Worm (Caenorhabditis elegans): Measurements from ENCODE around the gene idpp-9.

Gene idpp-9

DNA sequence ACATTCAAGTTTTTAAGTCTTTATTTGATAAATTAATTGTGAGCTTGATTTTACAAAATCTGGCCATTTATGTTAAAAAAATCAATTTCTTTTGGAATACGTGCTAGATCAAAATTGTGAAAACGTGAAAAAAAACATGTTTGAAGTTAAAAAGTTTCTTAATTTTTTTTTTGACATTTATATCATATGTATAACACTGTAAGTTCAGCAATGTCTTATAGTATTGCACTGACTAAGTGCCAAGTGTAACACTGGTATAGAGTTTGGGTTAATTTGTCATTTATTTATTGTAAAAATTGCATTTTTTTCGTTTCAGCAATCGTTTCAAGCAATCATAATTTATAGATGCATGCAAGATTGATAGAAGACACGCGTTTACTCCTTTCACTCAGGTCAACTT is 22.2 kb upstream of the idpp-9 start:
- TF ChIP-seq unc-120 (tag; optimal IDR thresholded peaks at IDR 0.05; ENCODE audit: poor library complexity, severe bottlenecking) (no peak), ces-1 (GFP tag; optimal IDR thresholded peaks at IDR 0.05) (no peak), ceh-39 (tag; optimal IDR thresholded peaks at IDR 0.05) (no peak), cnd-1 (tag; optimal IDR thresholded peaks at IDR 0.05) (no peak), unc-39 (tag; optimal IDR thresholded peaks at IDR 0.05) (no peak), blmp-1 (tag; optimal IDR thresholded peaks at IDR 0.05) (no peak), unc-62 (GFP tag; optimal IDR thresholded peaks at IDR 0.05) (no peak), mab-5 (tag; optimal IDR thresholded peaks at IDR 0.05) (no peak), ztf-11 (tag; optimal IDR thresholded peaks at IDR 0.05) (no peak), flh-1 (GFP tag; optimal IDR thresholded peaks at IDR 0.05) (no peak), sptf-1 (tag; optimal IDR thresholded peaks at IDR 0.05) (no peak), snpc-4 (tag; optimal IDR thresholded peaks at IDR 0.05) (no peak), bed-3 (GFP tag; optimal IDR thresholded peaks at IDR 0.05) (no peak), ceh-83 (GFP tag; optimal IDR thresholded peaks at IDR 0.05) (no peak), mls-2 (tag; optimal IDR thresholded peaks at IDR 0.05) (no peak), pha-4 (tag; optimal IDR thresholded peaks at IDR 0.05) (no peak)

DNA sequence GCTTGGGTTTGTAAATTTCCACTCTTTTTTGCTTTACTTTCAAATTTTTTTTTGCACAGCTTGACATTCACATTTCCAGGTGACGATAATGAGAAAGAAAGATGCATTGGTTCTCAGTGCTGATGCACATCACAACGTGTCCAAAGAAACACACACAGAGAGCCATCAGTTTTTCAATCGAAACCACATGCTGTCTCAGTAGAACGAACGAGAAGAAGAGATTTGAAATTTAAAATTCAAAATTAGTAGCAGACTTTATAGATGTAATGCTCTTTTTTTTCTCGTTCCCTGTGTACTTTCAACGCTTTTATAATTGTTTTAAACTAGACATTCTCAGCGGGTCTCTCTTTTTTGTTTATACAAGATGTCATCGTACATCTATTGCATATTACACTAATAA is 21.8 kb upstream of the idpp-9 start:
- no peak for TF ChIP-seq nhr-237 (tag; optimal IDR thresholded peaks at IDR 0.05)
- TF ChIP-seq cnd-1 (tag; optimal IDR thresholded peaks at IDR 0.05), result no peak
- TF ChIP-seq blmp-1 (tag; optimal IDR thresholded peaks at IDR 0.05), result no peak
- TF ChIP-seq lin-32 (GFP tag; optimal IDR thresholded peaks at IDR 0.05), result no peak
- TF ChIP-seq elt-3 (tag; optimal IDR thresholded peaks at IDR 0.05), result no peak
- no peak for TF ChIP-seq ceh-43 (GFP tag; optimal IDR thresholded peaks at IDR 0.05)
- no peak for TF ChIP-seq unc-120 (tag; optimal IDR thresholded peaks at IDR 0.05; ENCODE audit: poor library complexity, severe bottlenecking)
- TF ChIP-seq M03D4.4 (tag; optimal IDR thresholded peaks at IDR 0.05), result no peak

DNA sequence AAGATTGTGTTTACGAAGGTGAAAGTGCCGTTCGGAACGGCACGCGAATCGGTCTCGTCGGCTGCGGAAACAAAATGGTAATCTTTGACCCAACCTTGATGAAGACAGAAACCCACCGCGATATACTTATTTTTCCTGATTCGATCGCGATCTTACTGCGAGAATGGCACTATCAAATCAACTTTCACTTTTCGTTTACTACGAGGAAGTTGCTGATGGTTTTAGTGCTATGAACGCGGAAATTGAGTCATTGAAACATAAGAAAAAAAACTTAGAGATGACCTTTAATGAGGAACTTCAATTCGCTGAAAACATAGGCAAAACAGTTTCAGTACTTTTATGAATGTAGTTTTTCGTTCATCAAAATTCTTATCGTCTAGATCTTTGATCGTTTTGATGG is 17.0 kb upstream of the idpp-9 start:
- TF ChIP-seq mab-5 (tag; optimal IDR thresholded peaks at IDR 0.05) (no peak), nhr-76 (tag; optimal IDR thresholded peaks at IDR 0.05) (no peak), mls-2 (tag; optimal IDR thresholded peaks at IDR 0.05) (no peak), nhr-2 (tag; optimal IDR thresholded peaks at IDR 0.05) (no peak)

DNA sequence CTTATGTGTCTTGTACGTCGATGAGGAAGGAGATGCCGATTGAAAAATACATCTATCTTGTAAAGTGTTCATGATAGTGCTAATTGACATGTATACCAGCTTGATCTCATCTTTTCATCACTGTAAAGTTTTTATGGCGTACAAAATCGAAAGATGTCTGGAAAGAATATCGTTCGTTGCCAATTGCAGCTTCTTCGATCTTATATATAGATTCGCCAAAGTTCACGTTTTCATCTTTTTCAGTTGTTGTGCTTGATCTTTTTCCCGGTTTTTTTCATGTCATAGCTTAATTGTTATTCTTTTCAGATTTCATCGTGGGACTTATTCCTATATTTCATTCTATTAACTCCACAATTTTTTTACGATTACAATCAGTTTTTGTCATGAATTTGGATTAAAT is 15.7 kb upstream of the idpp-9 start, which contains the start of gene adt-3:
adt-3 (plus strand) TSS at position 301 of the 400 bp plus-strand sequence.
- TF ChIP-seq lsy-2 (tag; optimal IDR thresholded peaks at IDR 0.05) (no peak), ztf-11 (tag; optimal IDR thresholded peaks at IDR 0.05) (no peak), ceh-83 (GFP tag; optimal IDR thresholded peaks at IDR 0.05) (no peak), nhr-76 (tag; optimal IDR thresholded peaks at IDR 0.05) (no peak), mep-1 (tag; optimal IDR thresholded peaks at IDR 0.05) (no peak), sptf-1 (tag; optimal IDR thresholded peaks at IDR 0.05) (no peak), elt-3 (tag; optimal IDR thresholded peaks at IDR 0.05) (no peak), unc-120 (tag; optimal IDR thresholded peaks at IDR 0.05; ENCODE audit: poor library complexity, severe bottlenecking) (no peak), cnd-1 (tag; optimal IDR thresholded peaks at IDR 0.05) (no peak), tbx-8 (GFP tag; optimal IDR thresholded peaks at IDR 0.05) (no peak), lin-32 (GFP tag; optimal IDR thresholded peaks at IDR 0.05) (no peak), ham-2 (GFP tag; optimal IDR thresholded peaks at IDR 0.05) (no peak), bed-3 (GFP tag; optimal IDR thresholded peaks at IDR 0.05) (no peak)

DNA sequence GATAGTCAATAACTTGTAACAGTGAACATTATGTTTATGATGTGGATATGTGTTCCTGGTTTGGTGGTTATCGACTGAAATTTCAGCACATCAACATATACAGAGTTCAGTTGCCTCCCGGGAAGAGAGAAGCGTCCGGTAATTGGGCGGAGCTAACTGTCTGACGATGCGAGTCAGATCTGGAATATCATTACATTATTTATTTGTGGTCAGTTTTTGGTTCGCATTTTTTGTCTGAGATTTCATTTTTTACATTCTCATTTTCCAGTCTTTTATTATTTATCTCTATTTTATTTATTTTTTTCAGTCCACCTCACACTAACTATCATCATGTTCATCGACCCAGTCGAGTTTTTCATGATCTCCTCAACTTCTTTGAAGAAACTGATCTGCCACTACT is 10.1 kb upstream of the idpp-9 start, which contains the start of gene T22B2.1:
T22B2.1 (plus strand) TSS at position 301 of the 400 bp plus-strand sequence.
- TF ChIP-seq unc-62 (GFP tag; optimal IDR thresholded peaks at IDR 0.05), result no peak
- no peak for TF ChIP-seq lin-13 (tag; optimal IDR thresholded peaks at IDR 0.05)
- no peak for TF ChIP-seq mab-5 (tag; optimal IDR thresholded peaks at IDR 0.05)
- TF ChIP-seq ham-2 (GFP tag; optimal IDR thresholded peaks at IDR 0.05), result no peak
- no peak for TF ChIP-seq lin-32 (GFP tag; optimal IDR thresholded peaks at IDR 0.05)
- TF ChIP-seq ceh-43 (GFP tag; optimal IDR thresholded peaks at IDR 0.05), result no peak
- TF ChIP-seq lsy-2 (tag; optimal IDR thresholded peaks at IDR 0.05), result no peak
- no peak for TF ChIP-seq ceh-83 (GFP tag; optimal IDR thresholded peaks at IDR 0.05)
- no peak for TF ChIP-seq ztf-11 (tag; optimal IDR thresholded peaks at IDR 0.05)
- no peak for TF ChIP-seq sem-2 (GFP tag; optimal IDR thresholded peaks at IDR 0.05)
- no peak for TF ChIP-seq snpc-4 (tag; optimal IDR thresholded peaks at IDR 0.05)
- no peak for TF ChIP-seq drap-1 (GFP tag; optimal IDR thresholded peaks at IDR 0.05)

DNA sequence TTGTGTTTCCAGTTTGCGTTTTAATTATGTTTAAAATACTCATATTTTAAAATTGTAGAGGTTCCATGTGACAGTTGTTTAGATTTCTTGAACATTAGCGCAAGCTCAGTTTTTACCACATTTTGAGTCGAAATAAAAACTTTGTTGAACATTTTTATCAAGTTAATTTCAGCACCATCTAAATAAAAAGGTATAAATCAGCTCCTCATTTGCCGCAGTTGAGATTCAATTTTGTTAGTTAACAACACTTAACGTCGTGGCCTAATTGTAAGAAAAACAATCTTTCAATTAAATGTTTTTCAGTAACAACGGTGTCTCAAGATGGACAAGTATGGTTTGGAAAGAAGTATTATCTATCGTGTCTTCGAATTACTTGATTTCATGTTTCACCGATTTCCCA is 5.1 kb upstream of the idpp-9 start:
- no peak for TF ChIP-seq unc-39 (tag; optimal IDR thresholded peaks at IDR 0.05)

Data from whole organism, mixed stage, embryonic.